Worm (Caenorhabditis elegans) whole organism, young adult: Measurements from ENCODE around the gene F45F2.10.

Experiments
- B0336.3 ChIP-seq: fragments of 200-800 bp; sonication (Bioruptor generic); IDR thresholded peaks from 2 replicates; pipeline ENCODE4 v1.3.6; 2022; ENCODE audit warnings: missing genetic modification characterization, missing compliant biosample characterization
- F33H1.4 ChIP-seq: fragments of 200-800 bp; sonication (Bioruptor generic); IDR thresholded peaks from 2 replicates; pipeline ENCODE4 v1.3.6; 2022; ENCODE audit warnings: missing genetic modification reagents, missing genetic modification characterization, missing compliant biosample characterization
- F39B2.1 ChIP-seq: fragments of 200-800 bp; sonication (Bioruptor generic); IDR thresholded peaks from 2 replicates; pipeline ENCODE4 v1.3.6; 2022; ENCODE audit warnings: missing genetic modification reagents, missing genetic modification characterization, missing compliant biosample characterization
- F52B5.7 ChIP-seq: sonication (generic microtip); optimal IDR thresholded peaks from 2 replicates; lab custom pipeline; 2016; ENCODE audit warnings: mild to moderate bottlenecking, missing genetic modification characterization, missing compliant biosample characterization
- K11D2.4 ChIP-seq: fragments of 200-800 bp; sonication (Bioruptor generic); IDR thresholded peaks from 2 replicates; pipeline ENCODE4 v1.3.6; 2022; ENCODE audit warnings: missing genetic modification reagents, missing genetic modification characterization, missing compliant biosample characterization
- K12H6.12 ChIP-seq: fragments of 200-800 bp; sonication (Bioruptor generic); optimal IDR thresholded peaks from 2 replicates; lab custom pipeline; 2018; ENCODE audit warnings: mild to moderate bottlenecking, missing genetic modification characterization, missing compliant biosample characterization
- T07F8.4 ChIP-seq: sonication (generic microtip); optimal IDR thresholded peaks from 2 replicates; lab custom pipeline; 2016; ENCODE audit warnings: mild to moderate bottlenecking, missing genetic modification characterization, moderate library complexity, missing compliant biosample characterization
- Y67H2A.10 ChIP-seq: fragments of 200-800 bp; sonication (Bioruptor generic); conservative IDR thresholded peaks from 2 replicates; pipeline ENCODE4 v1.3.6; 2022; ENCODE audit warnings: missing genetic modification reagents, missing genetic modification characterization, missing compliant biosample characterization
- Y79H2A.3 ChIP-seq: fragments of 200-800 bp; sonication (Bioruptor generic); conservative IDR thresholded peaks from 2 replicates; pipeline ENCODE4 v1.3.6; 2022; ENCODE audit warnings: missing genetic modification reagents, missing genetic modification characterization, missing compliant biosample characterization
- Y95B8A.8 ChIP-seq: fragments of 200-800 bp; sonication (Bioruptor generic); IDR thresholded peaks from 2 replicates; pipeline ENCODE4 v1.3.6; 2022; ENCODE audit warnings: missing genetic modification reagents, missing genetic modification characterization, missing compliant biosample characterization
- aptf-2 ChIP-seq: fragments of 200-800 bp; sonication (Bioruptor generic); conservative IDR thresholded peaks from 2 replicates; pipeline ENCODE4 v1.3.6; 2022; ENCODE audit warnings: missing genetic modification reagents, missing genetic modification characterization, missing compliant biosample characterization
- aptf-3 ChIP-seq: fragments of 200-800 bp; sonication (Bioruptor generic); IDR thresholded peaks from 2 replicates; pipeline ENCODE4 v1.3.6; 2022; ENCODE audit warnings: missing genetic modification characterization, missing compliant biosample characterization
- attf-3 ChIP-seq: fragments of 200-800 bp; sonication (Bioruptor generic); conservative IDR thresholded peaks from 2 replicates; pipeline ENCODE4 v1.3.6; 2022; ENCODE audit warnings: missing genetic modification reagents, missing genetic modification characterization, missing compliant biosample characterization
- attf-5 ChIP-seq: fragments of 200-800 bp; sonication (Bioruptor generic); optimal IDR thresholded peaks from 2 replicates; lab custom pipeline; 2018; ENCODE audit warnings: mild to moderate bottlenecking, missing genetic modification characterization, missing compliant biosample characterization
- cebp-2 ChIP-seq: fragments of 200-800 bp; sonication (Bioruptor generic); IDR thresholded peaks from 2 replicates; pipeline ENCODE4 v1.3.6; 2022; ENCODE audit warnings: missing genetic modification characterization, missing compliant biosample characterization
- ceh-40 ChIP-seq: fragments of 200-800 bp; sonication (Bioruptor generic); IDR thresholded peaks from 2 replicates; pipeline ENCODE4 v1.3.6; 2022; ENCODE audit warnings: missing genetic modification characterization, missing compliant biosample characterization
- ceh-79 ChIP-seq: sonication (generic microtip); optimal IDR thresholded peaks from 2 replicates; lab custom pipeline; 2017; ENCODE audit warnings: mild to moderate bottlenecking, missing genetic modification characterization, missing compliant biosample characterization
- ceh-91 ChIP-seq: fragments of 200-800 bp; sonication (Bioruptor generic); IDR thresholded peaks from 2 replicates; pipeline ENCODE4 v1.3.6; 2022; ENCODE audit warnings: missing genetic modification reagents, missing genetic modification characterization, missing compliant biosample characterization
- die-1 ChIP-seq: sonication (generic microtip); optimal IDR thresholded peaks from 2 replicates; lab custom pipeline; 2016; ENCODE audit warnings: missing genotype, mild to moderate bottlenecking, missing genetic modification characterization, missing compliant biosample characterization
- egl-18 ChIP-seq: fragments of 200-800 bp; sonication (Bioruptor generic); IDR thresholded peaks from 2 replicates; pipeline ENCODE4 v1.3.6; 2022; ENCODE audit warnings: missing genetic modification reagents, missing genetic modification characterization, missing compliant biosample characterization
- egl-44 ChIP-seq: fragments of 200-800 bp; sonication (Bioruptor generic); IDR thresholded peaks from 2 replicates; pipeline ENCODE4 v1.3.6; 2022; ENCODE audit warnings: missing genetic modification reagents, missing genetic modification characterization, missing compliant biosample characterization
- hlh-12 ChIP-seq: sonication (generic microtip); optimal IDR thresholded peaks from 2 replicates; lab custom pipeline; 2016; ENCODE audit warnings: missing genetic modification characterization, missing compliant biosample characterization
- hlh-26 ChIP-seq: fragments of 200-800 bp; sonication (Bioruptor generic); conservative IDR thresholded peaks from 2 replicates; pipeline ENCODE4 v1.3.6; 2022; ENCODE audit warnings: missing genetic modification reagents, missing genetic modification characterization, missing compliant biosample characterization
- hmg-20 ChIP-seq: fragments of 200-800 bp; sonication (Bioruptor generic); IDR thresholded peaks from 2 replicates; pipeline ENCODE4 v1.3.6; 2022; ENCODE audit warnings: missing genetic modification reagents, missing genetic modification characterization, missing compliant biosample characterization
- hsf-1 ChIP-seq: fragments of 200-800 bp; sonication (Bioruptor generic); IDR thresholded peaks from 2 replicates; pipeline ENCODE4 v1.3.6; 2022; ENCODE audit warnings: missing genetic modification reagents, missing genetic modification characterization, missing compliant biosample characterization
- lin-26 ChIP-seq: fragments of 200-800 bp; sonication (Bioruptor generic); IDR thresholded peaks from 2 replicates; pipeline ENCODE4 v1.3.6; 2022; ENCODE audit warnings: missing genetic modification reagents, missing genetic modification characterization, missing compliant biosample characterization
- lsl-1 ChIP-seq: fragments of 200-800 bp; sonication (Bioruptor generic); optimal IDR thresholded peaks from 2 replicates; lab custom pipeline; 2018; ENCODE audit warnings: mild to moderate bottlenecking, missing genetic modification characterization, moderate library complexity, missing compliant biosample characterization
- lsy-27 ChIP-seq: sonication (generic microtip); optimal IDR thresholded peaks from 2 replicates; lab custom pipeline; 2017; ENCODE audit warnings: missing genetic modification characterization, mild to moderate bottlenecking, missing compliant biosample characterization, antibody characterized with exemption, missing genotype, borderline replicate concordance; ENCODE audit not compliant: insufficient read depth
- madf-3 ChIP-seq: fragments of 200-800 bp; sonication (Bioruptor generic); IDR thresholded peaks from 2 replicates; pipeline ENCODE4 v1.3.6; 2022; ENCODE audit warnings: missing genetic modification reagents, missing genetic modification characterization, missing compliant biosample characterization
- nfya-1 ChIP-seq: sonication (generic microtip); optimal IDR thresholded peaks from 2 replicates; lab custom pipeline; 2017; ENCODE audit warnings: antibody characterized with exemption, missing compliant biosample characterization, missing genetic modification characterization, borderline replicate concordance; ENCODE audit not compliant: insufficient read depth
- nhr-27 ChIP-seq: fragments of 200-800 bp; sonication (Bioruptor generic); optimal IDR thresholded peaks from 2 replicates; lab custom pipeline; 2018; ENCODE audit warnings: mild to moderate bottlenecking, missing genetic modification characterization, moderate library complexity, missing compliant biosample characterization
- pha-4 ChIP-seq: fragments of 150-350 bp; sonication (generic microtip); optimal IDR thresholded peaks from 2 replicates; lab custom pipeline; 2014; ENCODE audit warnings: missing biosample characterization, missing genetic modification reagents, missing genetic modification characterization
- repo-1 ChIP-seq: sonication (generic microtip); optimal IDR thresholded peaks from 2 replicates; lab custom pipeline; 2017; ENCODE audit warnings: mild to moderate bottlenecking, missing genetic modification characterization, missing compliant biosample characterization
- rpc-1 ChIP-seq, 2 experiments: fragments of 150-350 bp in 1 of 2; sonication (generic microtip) in 1 of 2; optimal IDR thresholded peaks; 2 replicates each; lab custom pipeline; 2014 to 2018; ENCODE audit warnings: missing biosample characterization in 1 of 2, missing genetic modification characterization in 1 of 2, missing genetic modification reagents in 1 of 2, missing genotype in 1 of 2
- sea-2 ChIP-seq: fragments of 200-800 bp; sonication (Bioruptor generic); IDR thresholded peaks from 2 replicates; pipeline ENCODE4 v1.3.6; 2022; ENCODE audit warnings: missing genetic modification characterization, missing compliant biosample characterization
- snpc-1.1 ChIP-seq: sonication (generic microtip); optimal IDR thresholded peaks from 2 replicates; lab custom pipeline; 2017; ENCODE audit warnings: missing genetic modification characterization, mild to moderate bottlenecking, missing compliant biosample characterization, antibody characterized with exemption, moderate library complexity, missing genotype, missing genetic modification reagents; ENCODE audit not compliant: insufficient read depth
- snpc-4 ChIP-seq, 5 experiments: fragments of 150-350 bp in 1 of 5; sonication (generic microtip) in 4 of 5; optimal IDR thresholded peaks; 2 replicates each; lab custom pipeline; 2014 to 2018; ENCODE audit warnings: missing genetic modification characterization in 5 of 5, missing biosample characterization in 3 of 5, antibody characterized with exemption in 2 of 5, mild to moderate bottlenecking in 2 of 5, missing compliant biosample characterization in 2 of 5, missing genotype in 2 of 5, moderate library complexity in 2 of 5, missing genetic modification reagents in 1 of 5
- somi-1 ChIP-seq: fragments of 200-800 bp; sonication (Bioruptor generic); optimal IDR thresholded peaks from 2 replicates; lab custom pipeline; 2018; ENCODE audit warnings: mild to moderate bottlenecking, missing genetic modification characterization, missing compliant biosample characterization
- tbp1 ChIP-seq: fragments of 200-800 bp; sonication (Bioruptor generic); optimal IDR thresholded peaks from 2 replicates; lab custom pipeline; 2018; ENCODE audit warnings: mild to moderate bottlenecking, missing genetic modification characterization, missing compliant biosample characterization
- tlf-1 ChIP-seq: fragments of 200-800 bp; sonication (Bioruptor generic); optimal IDR thresholded peaks from 2 replicates; lab custom pipeline; 2018; ENCODE audit warnings: mild to moderate bottlenecking, missing genetic modification characterization, missing compliant biosample characterization
- unc-62 ChIP-seq: fragments of 150-350 bp; optimal IDR thresholded peaks from 2 replicates; lab custom pipeline; 2014; ENCODE audit warnings: missing biosample characterization, missing genetic modification reagents, missing genetic modification characterization
- zim-3 ChIP-seq: sonication (generic microtip); optimal IDR thresholded peaks from 2 replicates; lab custom pipeline; 2017; ENCODE audit warnings: mild to moderate bottlenecking, missing genetic modification characterization, moderate library complexity, missing compliant biosample characterization
- ztf-25 ChIP-seq: fragments of 200-800 bp; sonication (Bioruptor generic); IDR thresholded peaks from 2 replicates; pipeline ENCODE4 v1.3.6; 2022; ENCODE audit warnings: missing genetic modification reagents, missing genetic modification characterization, missing compliant biosample characterization
- ztf-26 ChIP-seq: sonication (generic microtip); optimal IDR thresholded peaks from 2 replicates; lab custom pipeline; 2017; ENCODE audit warnings: missing genetic modification characterization, missing compliant biosample characterization
- ztf-3 ChIP-seq: fragments of 200-800 bp; sonication (Bioruptor generic); optimal IDR thresholded peaks from 2 replicates; lab custom pipeline; 2018; ENCODE audit warnings: mild to moderate bottlenecking, missing genetic modification characterization, missing compliant biosample characterization

Gene F45F2.10

ce11 chrV:8500348-8500747, 18.3 kb downstream of the F45F2.10 start (continued):
- peak; percentile 100 for TF ChIP-seq tbp1 (GFP tag; lab: Kevin White, UChicago)
- peak; percentile 100 for TF ChIP-seq lin-26 (GFP tag; lab: Robert Waterston, UW)
- TF ChIP-seq aptf-2 (GFP tag; lab: Robert Waterston, UW) = peak; percentile 89
- TF ChIP-seq Y79H2A.3 (GFP tag; lab: Robert Waterston, UW) = peak; percentile 98
- peak; percentile 80 for TF ChIP-seq attf-3 (GFP tag; lab: Robert Waterston, UW)
- TF ChIP-seq ceh-91 (GFP tag; lab: Robert Waterston, UW) = peak; percentile 78
- peak; percentile 99 for TF ChIP-seq aptf-3 (GFP tag; lab: Robert Waterston, UW)
- TF ChIP-seq hlh-12 (tag; lab: Kevin White, UChicago) = peak; percentile 94
- TF ChIP-seq Y95B8A.8 (GFP tag; lab: Robert Waterston, UW) = peak; percentile 99
- TF ChIP-seq ztf-25 (GFP tag; lab: Robert Waterston, UW) = peak; percentile 100
- TF ChIP-seq attf-5 (GFP tag; lab: Kevin White, UChicago) = peak; percentile 98
- peak; percentile 95 for TF ChIP-seq K11D2.4 (GFP tag; lab: Robert Waterston, UW)
- TF ChIP-seq K12H6.12 (tag; lab: Kevin White, UChicago) = peak; percentile 94
- peak; percentile 96 for TF ChIP-seq T07F8.4 (tag; lab: Kevin White, UChicago)
- TF ChIP-seq unc-62 (GFP tag; lab: Kevin White, UChicago) = peak; percentile 28
- TF ChIP-seq snpc-1.1 (tag; lab: Kevin White, UChicago) = peak; percentile 100
- peak; percentile 95 for TF ChIP-seq ztf-26
- peak; percentile 85 for TF ChIP-seq hlh-26 (GFP tag; lab: Robert Waterston, UW)
- peak; percentile 100 for TF ChIP-seq repo-1 (tag; lab: Kevin White, UChicago)
- peak; percentile 98 for TF ChIP-seq rpc-1 (optimal IDR thresholded peaks at IDR 0.05; lab: Kevin White, UChicago)
- peak; percentile 100 for TF ChIP-seq rpc-1 (tag; optimal IDR thresholded peaks at IDR 0.05; lab: Kevin White, UChicago)
- peak; percentile 100 for TF ChIP-seq F52B5.7 (tag; lab: Kevin White, UChicago)
- TF ChIP-seq nfya-1 (tag; lab: Kevin White, UChicago) = no peak
- peak; percentile 98 for TF ChIP-seq hmg-20 (GFP tag; lab: Robert Waterston, UW)
- peak; percentile 82 for TF ChIP-seq lsl-1 (GFP tag; lab: Kevin White, UChicago)
- peak; percentile 100 for TF ChIP-seq cebp-2
- TF ChIP-seq F39B2.1 (GFP tag; lab: Robert Waterston, UW) = peak; percentile 97
- TF ChIP-seq zim-3 (tag; lab: Kevin White, UChicago) = peak; percentile 100
- TF ChIP-seq egl-44 (GFP tag; lab: Robert Waterston, UW) = peak; percentile 100
- peak; percentile 99 for TF ChIP-seq sea-2 (GFP tag; lab: Robert Waterston, UW)
- TF ChIP-seq egl-18 = peak; percentile 97

- TF ChIP-seq somi-1 (GFP tag; lab: Kevin White, UChicago) = no peak
- peak; percentile 77 for TF ChIP-seq snpc-4 (GFP tag; optimal IDR thresholded peaks at IDR 0.05; lab: Kevin White, UChicago)
- peak in 3 of 4 experiments; percentile 72 to 92 (median 85) for TF ChIP-seq snpc-4 (tag; optimal IDR thresholded peaks at IDR 0.05; lab: Kevin White, UChicago)
- TF ChIP-seq Y67H2A.10 = no peak
- TF ChIP-seq ceh-40 (GFP tag; lab: Robert Waterston, UW) = no peak
- no peak for TF ChIP-seq madf-3
- peak; percentile 77 for TF ChIP-seq die-1 (tag; lab: Kevin White, UChicago)
- no peak for TF ChIP-seq pha-4
- TF ChIP-seq repo-1 (tag; lab: Kevin White, UChicago) = no peak
- no peak for TF ChIP-seq tlf-1 (GFP tag; lab: Kevin White, UChicago)
- TF ChIP-seq B0336.3 (GFP tag; lab: Robert Waterston, UW) = no peak
- peak; percentile 55; the same call in 1 of the 2 replicates for TF ChIP-seq F39B2.1 (GFP tag; lab: Robert Waterston, UW)
- TF ChIP-seq egl-18 = no peak
- no peak for TF ChIP-seq ztf-3 (GFP tag; lab: Kevin White, UChicago)
- 0 out of 2 replicates have a peak, but pooled peaks have one; percentile 13 for TF ChIP-seq F33H1.4 (GFP tag; lab: Robert Waterston, UW)
- TF ChIP-seq snpc-1.1 (tag; lab: Kevin White, UChicago) = peak; percentile 84
- peak; percentile 50; the same call in 1 of the 2 replicates for TF ChIP-seq hsf-1 (GFP tag; lab: Robert Waterston, UW)
- no peak for TF ChIP-seq lsy-27 (tag; lab: Kevin White, UChicago)
- no peak for TF ChIP-seq ceh-79 (tag; lab: Kevin White, UChicago)
- peak; percentile 55 for TF ChIP-seq rpc-1 (optimal IDR thresholded peaks at IDR 0.05; lab: Kevin White, UChicago)
- peak; percentile 83 for TF ChIP-seq rpc-1 (tag; optimal IDR thresholded peaks at IDR 0.05; lab: Kevin White, UChicago)
- TF ChIP-seq nhr-27 (tag; lab: Kevin White, UChicago) = no peak
- TF ChIP-seq Y79H2A.3 (GFP tag; lab: Robert Waterston, UW) = no peak
Measured at ce11 chrV:8499407-8499806, 19.3 kb downstream of the F45F2.10 start.
